Worm (Caenorhabditis elegans): ENCODE measurements around the gene insc-1.

The insc-1 gene

DNA sequence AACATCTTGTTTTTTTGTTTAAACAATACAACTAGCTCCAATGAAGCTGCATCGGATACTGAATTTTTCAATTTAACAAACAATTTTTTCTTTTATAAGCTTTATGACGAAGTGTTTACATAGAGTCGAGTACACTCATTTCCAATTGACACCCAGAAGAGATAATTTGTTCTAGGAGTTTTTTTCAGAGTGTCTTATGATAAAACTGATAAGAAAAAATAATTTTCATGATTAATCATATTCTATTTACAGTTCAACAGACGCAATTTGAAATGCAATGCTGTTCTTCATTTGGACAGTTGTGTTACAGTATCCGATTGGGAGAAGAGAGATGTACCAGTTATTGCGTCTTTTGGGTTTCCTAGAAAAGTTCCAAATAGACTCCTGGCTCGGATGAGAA, 23.3 kb downstream of the insc-1 start:
- TF ChIP-seq crh-2 (tag; optimal IDR thresholded peaks at IDR 0.05) (no peak), fos-1 (tag; optimal IDR thresholded peaks at IDR 0.05) (peak; percentile 51), lin-39 (tag; optimal IDR thresholded peaks at IDR 0.05) (no peak), nhr-12 (tag; optimal IDR thresholded peaks at IDR 0.05) (no peak), nhr-129 (tag; optimal IDR thresholded peaks at IDR 0.05) (no peak), zag-1 (tag; optimal IDR thresholded peaks at IDR 0.05) (no peak), lin-13 (GFP tag; optimal IDR thresholded peaks at IDR 0.05) (no peak)

DNA sequence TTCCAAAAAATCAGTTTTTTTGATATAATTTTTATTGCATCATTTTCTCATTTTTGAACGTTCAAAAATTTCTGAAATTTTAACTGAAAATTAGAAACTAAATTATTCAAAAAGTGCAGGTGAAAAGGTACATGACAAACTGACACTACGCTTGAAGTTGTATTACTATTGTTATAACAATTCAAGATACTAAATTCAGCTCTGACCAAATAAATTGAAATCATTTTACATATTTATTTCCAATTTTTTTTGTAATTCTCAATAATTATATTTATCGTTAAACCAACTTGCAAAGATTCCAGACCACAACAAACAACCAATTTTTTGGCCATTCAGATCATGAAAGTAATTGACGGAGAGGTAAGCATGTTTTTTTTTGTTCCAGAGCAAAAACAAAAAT, 26.7 kb downstream of the insc-1 start, which contains the start of gene sre-3:
Gene sre-3 (plus strand): TSS at position 301 of the 400 bp plus-strand sequence.
- TF ChIP-seq skn-1 (tag; optimal IDR thresholded peaks at IDR 0.05): no peak
- TF ChIP-seq blmp-1 (tag; optimal IDR thresholded peaks at IDR 0.05; ENCODE audit: insufficient read depth): no peak
- no peak for TF ChIP-seq nhr-237 (tag; optimal IDR thresholded peaks at IDR 0.05)
- no peak for TF ChIP-seq nhr-6 (tag; optimal IDR thresholded peaks at IDR 0.05)
- TF ChIP-seq mdl-1 (tag; optimal IDR thresholded peaks at IDR 0.05): no peak
- no peak for TF ChIP-seq zag-1 (tag; optimal IDR thresholded peaks at IDR 0.05)
- no peak for TF ChIP-seq sma-3 (GFP tag; optimal IDR thresholded peaks at IDR 0.05)
- TF ChIP-seq ZK546.5 (tag; optimal IDR thresholded peaks at IDR 0.05): no peak
- no peak for TF ChIP-seq nhr-11 (tag; optimal IDR thresholded peaks at IDR 0.05)
- no peak for TF ChIP-seq nhr-77 (tag; optimal IDR thresholded peaks at IDR 0.05)
- TF ChIP-seq alr-1 (tag; optimal IDR thresholded peaks at IDR 0.05): no peak
- TF ChIP-seq unc-55 (GFP tag; optimal IDR thresholded peaks at IDR 0.05): no peak
- TF ChIP-seq mab-5 (tag; optimal IDR thresholded peaks at IDR 0.05): no peak
- TF ChIP-seq lin-11 (tag; optimal IDR thresholded peaks at IDR 0.05): no peak

DNA sequence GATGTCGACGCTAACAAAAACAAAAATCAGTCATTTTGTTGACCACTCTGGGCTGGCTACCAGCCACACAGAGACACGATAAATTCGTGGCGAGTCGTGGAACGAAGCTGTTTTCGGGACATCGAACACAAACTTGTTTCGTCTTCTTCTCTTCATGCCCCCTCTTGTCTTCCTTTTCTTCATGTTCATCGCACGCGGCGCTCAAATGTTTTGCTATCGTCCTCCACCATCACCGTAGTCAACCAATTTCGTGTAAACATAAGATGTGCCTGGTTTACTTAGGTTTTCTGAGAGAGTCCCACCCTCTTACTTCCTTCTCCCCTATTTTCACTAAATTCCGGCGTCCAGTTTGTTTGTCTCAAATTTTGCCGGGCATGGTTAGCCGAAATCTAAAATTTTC, 31.6 kb downstream of the insc-1 start:
- TF ChIP-seq sma-3 (GFP tag; optimal IDR thresholded peaks at IDR 0.05) (no peak), sma-9 (GFP tag; optimal IDR thresholded peaks at IDR 0.05) (no peak), sma-9 (tag; optimal IDR thresholded peaks at IDR 0.05) (no peak)

DNA sequence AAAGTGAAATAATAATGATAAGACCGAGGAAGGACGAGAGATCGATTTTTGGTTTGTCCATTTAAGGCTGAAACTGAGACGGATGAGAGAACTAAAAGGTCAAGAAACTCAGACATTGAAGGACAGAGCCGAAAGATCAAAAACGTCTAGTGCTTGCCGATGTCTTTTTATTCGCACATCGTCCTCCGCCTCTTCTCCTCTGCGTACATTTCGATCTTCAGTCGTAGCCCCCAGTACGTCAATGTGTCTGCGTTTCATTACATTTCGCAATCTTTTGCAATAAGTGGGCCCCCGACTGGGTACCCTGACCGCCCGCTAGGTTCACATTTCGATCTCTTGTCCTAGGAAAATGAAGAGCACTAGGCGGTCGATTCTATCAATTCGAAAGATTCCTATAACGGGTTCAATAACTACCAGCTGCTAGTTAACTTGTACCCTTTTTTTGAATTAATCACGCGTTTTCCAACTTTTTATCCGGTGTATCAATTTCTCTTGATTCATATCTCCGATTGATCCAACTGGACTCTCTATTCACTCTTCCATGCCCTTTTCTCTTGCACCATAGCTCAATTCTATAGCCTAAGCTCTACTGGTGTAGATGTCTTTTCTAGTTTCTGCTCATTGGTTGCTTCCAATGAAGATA, 33.5 kb downstream of the insc-1 start:
- TF ChIP-seq zag-1 (tag; optimal IDR thresholded peaks at IDR 0.05) (peak; percentile 72), sma-3 (GFP tag; optimal IDR thresholded peaks at IDR 0.05) (peak; percentile 42), ceh-82 (tag; optimal IDR thresholded peaks at IDR 0.05) (no peak), unc-62 (GFP tag; optimal IDR thresholded peaks at IDR 0.05) (no peak), nhr-77 (tag; optimal IDR thresholded peaks at IDR 0.05) (no peak), nhr-237 (tag; optimal IDR thresholded peaks at IDR 0.05) (no peak), nhr-10 (tag; optimal IDR thresholded peaks at IDR 0.05) (no peak), ztf-4 (tag; optimal IDR thresholded peaks at IDR 0.05) (no peak), lin-39 (tag; optimal IDR thresholded peaks at IDR 0.05) (no peak), ceh-16 (tag; optimal IDR thresholded peaks at IDR 0.05) (no peak), sem-4 (tag; optimal IDR thresholded peaks at IDR 0.05) (peak; percentile 34), skn-1 (tag; optimal IDR thresholded peaks at IDR 0.05) (no peak), lin-11 (tag; optimal IDR thresholded peaks at IDR 0.05) (no peak), aly-2 (tag; optimal IDR thresholded peaks at IDR 0.05) (no peak), nhr-12 (tag; optimal IDR thresholded peaks at IDR 0.05) (no peak), sma-9 (GFP tag; optimal IDR thresholded peaks at IDR 0.05) (peak; percentile 89), sma-9 (tag; optimal IDR thresholded peaks at IDR 0.05) (no peak), fos-1 (tag; optimal IDR thresholded peaks at IDR 0.05) (peak; percentile 85), nhr-11 (tag; optimal IDR thresholded peaks at IDR 0.05) (no peak), mdl-1 (tag; optimal IDR thresholded peaks at IDR 0.05) (no peak), Y55F3AM.14 (GFP tag; optimal IDR thresholded peaks at IDR 0.05) (no peak), unc-55 (GFP tag; optimal IDR thresholded peaks at IDR 0.05) (no peak), alr-1 (tag; optimal IDR thresholded peaks at IDR 0.05) (no peak), nhr-129 (tag; optimal IDR thresholded peaks at IDR 0.05) (peak; percentile 97), egl-27 (tag; optimal IDR thresholded peaks at IDR 0.05) (no peak), blmp-1 (tag; optimal IDR thresholded peaks at IDR 0.05; ENCODE audit: insufficient read depth) (peak; percentile 60), nhr-6 (tag; optimal IDR thresholded peaks at IDR 0.05) (no peak), lsy-2 (tag; optimal IDR thresholded peaks at IDR 0.05) (peak in 1 of 2 experiments; percentile 54), crh-2 (tag; optimal IDR thresholded peaks at IDR 0.05) (peak; percentile 63), dmd-4 (tag; optimal IDR thresholded peaks at IDR 0.05) (no peak), peb-1 (tag; optimal IDR thresholded peaks at IDR 0.05) (no peak), mbf-1 (tag; optimal IDR thresholded peaks at IDR 0.05) (no peak), gmeb-1 (tag; optimal IDR thresholded peaks at IDR 0.05) (peak; percentile 20), ztf-11 (tag; optimal IDR thresholded peaks at IDR 0.05) (no peak), elt-3 (tag; optimal IDR thresholded peaks at IDR 0.05) (no peak), lin-13 (GFP tag; optimal IDR thresholded peaks at IDR 0.05) (no peak), unc-39 (tag; optimal IDR thresholded peaks at IDR 0.05) (no peak), ztf-1 (GFP tag; conservative IDR thresholded peaks at IDR 0.05) (no peak), C34F6.9 (tag; optimal IDR thresholded peaks at IDR 0.05) (peak; percentile 56), snpc-4 (tag; optimal IDR thresholded peaks at IDR 0.05) (no peak), nhr-21 (tag; optimal IDR thresholded peaks at IDR 0.05) (no peak), nhr-23 (tag; optimal IDR thresholded peaks at IDR 0.05) (no peak), nhr-25 (tag; optimal IDR thresholded peaks at IDR 0.05) (peak; percentile 76)

Data from whole organism, L2 larva.